Worm (Caenorhabditis elegans): ENCODE data around the gene fbxa-102.

- TF ChIP-seq unc-62 (GFP tag; optimal IDR thresholded peaks at IDR 0.05): no peak
- no peak for TF ChIP-seq sptf-1 (tag; optimal IDR thresholded peaks at IDR 0.05)
- no peak for TF ChIP-seq nhr-2 (tag; optimal IDR thresholded peaks at IDR 0.05)
Observed at ce11 chrV:17493732-17494131, at the start of gene fbxa-102.
